Worm (Caenorhabditis elegans) whole organism, L1 larva: ENCODE results near the gene W06D11.5.
A peak's percentile ranks its signal among the peaks of the same experiment; 100 is the strongest.
"Not testable (repeated sequence)": the region's sequence is repeated elsewhere in the genome, so short reads cannot be mapped to it uniquely, and the experiment has no call there.

Experiments
- C16A3.4 ChIP-seq: fragments of 150-350 bp; optimal IDR thresholded peaks from 2 replicates; lab custom pipeline; 2014; ENCODE audit warnings: missing biosample characterization, missing genetic modification characterization
- Y116A8C.19 ChIP-seq: sonication (generic microtip); optimal IDR thresholded peaks from 2 replicates; lab custom pipeline; 2016; ENCODE audit warnings: missing compliant biosample characterization, missing genetic modification characterization, borderline replicate concordance
- aha-1 ChIP-seq: fragments of 150-350 bp; optimal IDR thresholded peaks from 2 replicates; lab custom pipeline; 2014; ENCODE audit warnings: missing biosample characterization, missing genetic modification characterization
- alr-1 ChIP-seq: fragments of 200-800 bp; sonication (Bioruptor generic); optimal IDR thresholded peaks from 2 replicates; lab custom pipeline; 2018; ENCODE audit warnings: borderline replicate concordance, mild to moderate bottlenecking, missing genetic modification characterization, missing compliant biosample characterization
- ceh-8 ChIP-seq: fragments of 200-800 bp; sonication (Bioruptor generic); optimal IDR thresholded peaks from 2 replicates; lab custom pipeline; 2018; ENCODE audit warnings: mild to moderate bottlenecking, missing genetic modification characterization, moderate library complexity, missing compliant biosample characterization
- ceh-88 ChIP-seq: fragments of 200-800 bp; sonication (Bioruptor generic); IDR thresholded peaks from 2 replicates; pipeline ENCODE4 v1.3.6; 2022; ENCODE audit warnings: missing genetic modification characterization, missing compliant biosample characterization
- ces-1 ChIP-seq: fragments of 150-350 bp; optimal IDR thresholded peaks from 2 replicates; lab custom pipeline; 2014; ENCODE audit warnings: missing biosample characterization, missing genetic modification reagents, missing genetic modification characterization
- efl-1 ChIP-seq, 4 experiments: fragments of 150-350 bp; optimal IDR thresholded peaks in 3 of 4; peaks in 1 of 4; 1 replicate in 1 of 4; 2 replicates in 3 of 4; lab custom pipeline; 2014; ENCODE audit warnings: missing biosample characterization in 2 of 4, missing genetic modification characterization in 2 of 4, missing genetic modification reagents in 2 of 4
- efl-3 ChIP-seq: fragments of 200-800 bp; sonication (Bioruptor generic); optimal IDR thresholded peaks from 2 replicates; lab custom pipeline; 2018; ENCODE audit warnings: mild to moderate bottlenecking, missing genetic modification characterization, missing compliant biosample characterization
- elt-2 ChIP-seq: sonication (generic microtip); optimal IDR thresholded peaks from 2 replicates; lab custom pipeline; 2016; ENCODE audit warnings: missing genetic modification characterization, mild to moderate bottlenecking, inconsistent platforms, missing compliant biosample characterization, missing genetic modification reagents
- fkh-10 ChIP-seq: sonication (generic microtip); optimal IDR thresholded peaks from 2 replicates; lab custom pipeline; 2017; ENCODE audit warnings: missing biosample characterization, missing genetic modification reagents, missing genetic modification characterization
- fos-1 ChIP-seq: fragments of 150-350 bp; optimal IDR thresholded peaks from 2 replicates; lab custom pipeline; 2014; ENCODE audit warnings: missing biosample characterization, missing genetic modification characterization
- hlh-4 ChIP-seq: sonication (generic microtip); optimal IDR thresholded peaks from 2 replicates; lab custom pipeline; 2016; ENCODE audit warnings: mild to moderate bottlenecking, missing genetic modification characterization, missing compliant biosample characterization
- hpl-2 ChIP-seq: fragments of 150-350 bp; optimal IDR thresholded peaks from 2 replicates; lab custom pipeline; 2014; ENCODE audit warnings: missing biosample characterization, missing genetic modification reagents, missing genetic modification characterization
- jun-1 ChIP-seq: fragments of 150-350 bp; optimal IDR thresholded peaks from 2 replicates; lab custom pipeline; 2014; ENCODE audit warnings: missing biosample characterization, missing genetic modification reagents, missing genetic modification characterization
- lin-13 ChIP-seq: fragments of 150-350 bp; optimal IDR thresholded peaks from 2 replicates; lab custom pipeline; 2014; ENCODE audit warnings: missing biosample characterization, missing genetic modification reagents, missing genetic modification characterization
- lin-14 ChIP-seq: fragments of 200-800 bp; sonication (Bioruptor generic); optimal IDR thresholded peaks from 2 replicates; lab custom pipeline; 2018; ENCODE audit warnings: mild to moderate bottlenecking, missing genetic modification characterization, moderate library complexity, missing compliant biosample characterization
- lin-35 ChIP-seq, 2 experiments: fragments of 150-350 bp; optimal IDR thresholded peaks; 2 replicates each; lab custom pipeline; 2014; ENCODE audit warnings: missing biosample characterization in 2 of 2, missing genetic modification characterization in 2 of 2, missing genetic modification reagents in 2 of 2
- lir-3 ChIP-seq: sonication (generic microtip); optimal IDR thresholded peaks from 2 replicates; lab custom pipeline; 2016; ENCODE audit warnings: mild to moderate bottlenecking, missing genetic modification characterization, moderate library complexity, missing compliant biosample characterization; ENCODE audit not compliant: poor library complexity
- mep-1 ChIP-seq: fragments of 150-350 bp; optimal IDR thresholded peaks from 2 replicates; lab custom pipeline; 2014; ENCODE audit warnings: missing biosample characterization, missing genetic modification characterization
- nhr-20 ChIP-seq: sonication (generic microtip); optimal IDR thresholded peaks from 2 replicates; lab custom pipeline; 2016; ENCODE audit warnings: mild to moderate bottlenecking, missing genetic modification characterization, missing compliant biosample characterization
- nhr-28 ChIP-seq: fragments of 150-350 bp; optimal IDR thresholded peaks from 2 replicates; lab custom pipeline; 2014; ENCODE audit warnings: missing biosample characterization, missing genetic modification characterization
- nhr-47 ChIP-seq: sonication (generic microtip); optimal IDR thresholded peaks from 2 replicates; lab custom pipeline; 2016; ENCODE audit warnings: mild to moderate bottlenecking, missing genetic modification characterization, moderate library complexity, missing compliant biosample characterization
- nhr-76 ChIP-seq: sonication (generic microtip); optimal IDR thresholded peaks from 2 replicates; lab custom pipeline; 2017; ENCODE audit warnings: missing biosample characterization, missing genetic modification characterization
- nhr-77 ChIP-seq: fragments of 150-350 bp; optimal IDR thresholded peaks from 2 replicates; lab custom pipeline; 2014; ENCODE audit warnings: missing biosample characterization, missing genetic modification characterization
- pag-3 ChIP-seq: sonication (generic microtip); optimal IDR thresholded peaks from 2 replicates; lab custom pipeline; 2017; ENCODE audit warnings: missing genetic modification characterization, mild to moderate bottlenecking, missing compliant biosample characterization, antibody characterized with exemption, borderline replicate concordance; ENCODE audit not compliant: insufficient read depth
- pax-3 ChIP-seq: fragments of 200-800 bp; sonication (Bioruptor generic); optimal IDR thresholded peaks from 2 replicates; lab custom pipeline; 2018; ENCODE audit warnings: mild to moderate bottlenecking, missing genetic modification characterization, moderate library complexity, missing compliant biosample characterization
- sox-4 ChIP-seq: sonication (generic microtip); optimal IDR thresholded peaks from 2 replicates; lab custom pipeline; 2016; ENCODE audit warnings: missing genetic modification characterization, missing compliant biosample characterization
- sup-37 ChIP-seq: fragments of 200-800 bp; sonication (Bioruptor generic); optimal IDR thresholded peaks from 2 replicates; lab custom pipeline; 2018; ENCODE audit warnings: mild to moderate bottlenecking, missing genetic modification characterization, missing compliant biosample characterization
- unc-30 ChIP-seq: sonication (generic microtip); optimal IDR thresholded peaks from 2 replicates; lab custom pipeline; 2017; ENCODE audit warnings: missing biosample characterization, missing genetic modification characterization
- vab-15 ChIP-seq: sonication (generic microtip); optimal IDR thresholded peaks from 2 replicates; lab custom pipeline; 2017; ENCODE audit warnings: missing genotype, mild to moderate bottlenecking, missing genetic modification characterization, missing compliant biosample characterization
- xbp-1 ChIP-seq: sonication (generic microtip); optimal IDR thresholded peaks from 2 replicates; lab custom pipeline; 2016; ENCODE audit warnings: missing genetic modification characterization, missing compliant biosample characterization

W06D11.5 gene

ce11 chrX:12308045-12308499 is 8.1 kb downstream of the W06D11.5 start, which contains the start of gene F17A2.16:
Gene F17A2.16 (plus strand): TSS chrX:12308449.
- not testable (repeated sequence) for TF ChIP-seq hlh-4 (tag; lab: Kevin White, UChicago); pag-3; aha-1 (tag; lab: Kevin White, UChicago)

ce11 chrX:12313779-12314178 is 13.8 kb downstream of the W06D11.5 start:
- no peak for TF ChIP-seq Y116A8C.19 (tag; lab: Kevin White, UChicago)
- no peak for TF ChIP-seq hlh-4 (tag; lab: Kevin White, UChicago)
- no peak for TF ChIP-seq nhr-77 (tag; lab: Kevin White, UChicago)
- no peak for TF ChIP-seq lin-13
- no peak for TF ChIP-seq vab-15
- TF ChIP-seq, all 84 proteins: peak for 0

- TF ChIP-seq nhr-20 (tag; lab: Kevin White, UChicago), result no peak
- TF ChIP-seq nhr-47 (tag; lab: Kevin White, UChicago), result no peak
- peak; percentile 5 for TF ChIP-seq elt-2 (tag; lab: Kevin White, UChicago)
Measured at ce11 chrX:12314395-12314794, 14.5 kb downstream of the W06D11.5 start.

- no peak for TF ChIP-seq unc-30 (tag; lab: Kevin White, UChicago)
- no peak for TF ChIP-seq pax-3 (tag; lab: Kevin White, UChicago)
- TF ChIP-seq fkh-10 (GFP tag; lab: Kevin White, UChicago), result no peak
- no peak for TF ChIP-seq xbp-1
- no peak for TF ChIP-seq lin-14 (GFP tag; lab: Kevin White, UChicago)
- no peak for TF ChIP-seq nhr-20 (tag; lab: Kevin White, UChicago)
Measured at ce11 chrX:12315268-12315667, 15.3 kb downstream of the W06D11.5 start, which contains the start of gene xtr-2. Gene xtr-2 (plus strand): TSS chrX:12315568.

ce11 chrX:12317560-12317959 is 17.6 kb downstream of the W06D11.5 start:
- TF ChIP-seq ceh-8 (GFP tag; lab: Kevin White, UChicago) (no peak), jun-1 (tag; lab: Kevin White, UChicago) (no peak), mep-1 (no peak), hpl-2 (no peak), efl-1 (optimal IDR thresholded peaks at IDR 0.05; lab: Kevin White, UChicago) (no peak), efl-1 (GFP tag; optimal IDR thresholded peaks at IDR 0.05 in 1 of 2; lab: Kevin White, UChicago) (no peak), ces-1 (GFP tag; lab: Kevin White, UChicago) (no peak), vab-15 (no peak), elt-2 (tag; lab: Kevin White, UChicago) (no peak), efl-3 (no peak), nhr-76 (tag; lab: Kevin White, UChicago) (no peak), fos-1 (tag; lab: Kevin White, UChicago) (no peak)

- TF ChIP-seq sup-37 (GFP tag; lab: Kevin White, UChicago) (no peak), lin-35 (GFP tag; optimal IDR thresholded peaks at IDR 0.05; lab: Kevin White, UChicago) (no peak), fkh-10 (GFP tag; lab: Kevin White, UChicago) (no peak), lin-14 (GFP tag; lab: Kevin White, UChicago) (no peak), fos-1 (tag; lab: Kevin White, UChicago) (no peak), sox-4 (no peak), lir-3 (tag; lab: Kevin White, UChicago) (no peak), alr-1 (tag; lab: Kevin White, UChicago) (no peak), ceh-88 (GFP tag; lab: Robert Waterston, UW) (no peak), nhr-28 (tag; lab: Kevin White, UChicago) (no peak), C16A3.4 (no peak), hlh-4 (tag; lab: Kevin White, UChicago) (no peak)
Measured at ce11 chrX:12320737-12321136, 20.8 kb downstream of the W06D11.5 start, which contains the start of gene ceh-40. Gene ceh-40 (minus strand): TSS chrX:12320777.
